Worm (Caenorhabditis elegans) whole organism, L4/young adult: ENCODE measurements around the gene Y49F6A.11.

ENCODE experiments used
- W03F9.2 ChIP-seq: fragments of 150-350 bp; optimal IDR thresholded peaks from 2 replicates; lab custom pipeline; 2014; ENCODE audit warnings: missing biosample characterization, missing genetic modification characterization
- dao-5 ChIP-seq: sonication (generic microtip); optimal IDR thresholded peaks from 2 replicates; lab custom pipeline; 2016; ENCODE audit warnings: missing genotype, missing genetic modification characterization, moderate library complexity, missing compliant biosample characterization
- him-1 ChIP-seq: sonication (generic microtip); optimal IDR thresholded peaks from 2 replicates; lab custom pipeline; 2016; ENCODE audit warnings: missing genotype, missing genetic modification reagents, missing genetic modification characterization, missing compliant biosample characterization

- TF ChIP-seq dao-5 (tag; lab: Kevin White, UChicago): no peak
- no peak for TF ChIP-seq W03F9.2 (tag; lab: Kevin White, UChicago)
- TF ChIP-seq him-1 (tag; lab: Kevin White, UChicago): no peak
Observed at ce11 chrII:3641197-3641596, 42.6 kb upstream of the Y49F6A.11 start, which contains the start of gene M151.1.
